Worm (Caenorhabditis elegans) whole organism, late embryonic: ENCODE results near the gene srg-24.

Experiments
- ceh-14 ChIP-seq: sonication (generic microtip); optimal IDR thresholded peaks from 2 replicates; lab custom pipeline; 2016; ENCODE audit warnings: missing genotype, missing genetic modification characterization, missing compliant biosample characterization
- ceh-48 ChIP-seq: sonication (generic microtip); optimal IDR thresholded peaks from 2 replicates; lab custom pipeline; 2016; ENCODE audit warnings: missing genetic modification characterization, inconsistent platforms, missing compliant biosample characterization
- che-1 ChIP-seq: sonication (generic microtip); optimal IDR thresholded peaks from 2 replicates; lab custom pipeline; 2016; ENCODE audit warnings: mild to moderate bottlenecking, missing genetic modification characterization, missing compliant biosample characterization
- fkh-6 ChIP-seq: sonication (generic microtip); optimal IDR thresholded peaks from 2 replicates; lab custom pipeline; 2016; ENCODE audit warnings: missing genetic modification characterization, missing compliant biosample characterization
- hlh-15 ChIP-seq: sonication (generic microtip); optimal IDR thresholded peaks from 2 replicates; lab custom pipeline; 2016; ENCODE audit warnings: missing genetic modification characterization, missing compliant biosample characterization
- madf-2 ChIP-seq: sonication (generic microtip); optimal IDR thresholded peaks from 2 replicates; lab custom pipeline; 2017; ENCODE audit warnings: missing genetic modification characterization, missing compliant biosample characterization
- pag-3 ChIP-seq: sonication (generic microtip); optimal IDR thresholded peaks from 2 replicates; lab custom pipeline; 2016; ENCODE audit warnings: missing compliant biosample characterization, missing genetic modification characterization, borderline replicate concordance
- pat-9 ChIP-seq: fragments of 200-800 bp; sonication (Bioruptor generic); optimal IDR thresholded peaks from 2 replicates; lab custom pipeline; 2018; ENCODE audit warnings: mild to moderate bottlenecking, missing genetic modification characterization, moderate library complexity, missing compliant biosample characterization
- pax-1 ChIP-seq: fragments of 150-350 bp; optimal IDR thresholded peaks from 2 replicates; lab custom pipeline; 2014; ENCODE audit warnings: missing biosample characterization, missing genetic modification characterization
- pha-4 ChIP-seq: fragments of 150-350 bp; optimal IDR thresholded peaks from 2 replicates; lab custom pipeline; 2018; ENCODE audit warnings: missing biosample characterization, missing genetic modification reagents, missing genetic modification characterization
- pqm-1 ChIP-seq: sonication (generic microtip); optimal IDR thresholded peaks from 2 replicates; lab custom pipeline; 2016; ENCODE audit warnings: missing genetic modification characterization, missing compliant biosample characterization
- pros-1 ChIP-seq: fragments of 150-350 bp; optimal IDR thresholded peaks from 2 replicates; lab custom pipeline; 2014; ENCODE audit warnings: missing biosample characterization, missing genetic modification reagents, missing genetic modification characterization
- rnt-1 ChIP-seq: sonication (generic microtip); optimal IDR thresholded peaks from 2 replicates; lab custom pipeline; 2016; ENCODE audit warnings: missing genetic modification characterization, missing compliant biosample characterization
- sdc-2 ChIP-seq: sonication (generic microtip); optimal IDR thresholded peaks from 2 replicates; lab custom pipeline; 2016; ENCODE audit warnings: missing genotype, missing genetic modification characterization, missing compliant biosample characterization

DNA sequence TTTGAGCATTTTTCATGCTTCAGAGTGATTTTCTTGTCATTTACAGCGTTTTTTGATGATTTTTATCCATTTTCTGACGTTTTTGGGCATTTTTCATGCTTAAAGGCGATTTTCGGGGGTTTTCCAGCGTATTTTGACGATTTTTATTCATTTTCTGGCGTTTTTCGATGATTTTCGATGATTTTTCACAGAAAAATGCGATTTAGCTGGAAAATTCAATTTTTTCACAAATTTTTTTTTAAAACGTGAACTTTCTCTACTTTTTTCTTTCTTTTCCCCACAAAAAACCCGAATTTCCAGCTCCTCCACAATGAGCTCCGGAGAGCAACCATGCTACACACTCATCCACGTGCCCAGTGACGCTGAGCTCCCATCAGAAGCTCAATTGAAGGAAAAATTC lies 21.9 kb downstream of the srg-24 start, which contains the start of gene copb-1:
- TF ChIP-seq pqm-1: no peak
- no peak for TF ChIP-seq pag-3 (tag; lab: Kevin White, UChicago)
- no peak for TF ChIP-seq che-1
- TF ChIP-seq rnt-1 (tag; lab: Kevin White, UChicago): no peak
- TF ChIP-seq sdc-2: no peak
- no peak for TF ChIP-seq fkh-6 (tag; lab: Kevin White, UChicago)
- TF ChIP-seq ceh-48: no peak
- no peak for TF ChIP-seq pat-9 (tag; lab: Kevin White, UChicago)
- TF ChIP-seq pha-4 (tag; lab: Kevin White, UChicago): no peak
- no peak for TF ChIP-seq pax-1 (tag; lab: Kevin White, UChicago)
- no peak for TF ChIP-seq ceh-14 (tag; lab: Kevin White, UChicago)
- TF ChIP-seq madf-2 (tag; lab: Kevin White, UChicago): no peak
- no peak for TF ChIP-seq hlh-15 (tag; lab: Kevin White, UChicago)
- TF ChIP-seq pros-1: no peak
